Fruit fly (Drosophila melanogaster) whole organism, prepupa: ENCODE results near the gene CG32299.
A peak's percentile ranks its signal among the peaks of the same experiment; 100 is the strongest.

ENCODE experiments used
- CG10631 ChIP-seq: fragments of 200-800 bp; sonication (Bioruptor generic); optimal IDR thresholded peaks from 2 replicates; lab custom pipeline; 2016; ENCODE audit warnings: missing biosample characterization, missing genetic modification characterization
- CG11294 ChIP-seq: fragments of 200-800 bp; sonication (Bioruptor generic); IDR thresholded peaks from 2 replicates; pipeline ENCODE4 v1.3.6; 2022; ENCODE audit warnings: missing biosample characterization, missing genetic modification characterization
- CG11762 ChIP-seq: fragments of 200-800 bp; sonication (Bioruptor generic); optimal IDR thresholded peaks from 3 replicates; lab custom pipeline; 2016; ENCODE audit warnings: missing biosample characterization, missing genetic modification characterization; ENCODE audit not compliant: insufficient read depth
- CG15336 ChIP-seq: fragments of 200-800 bp; sonication (Bioruptor generic); IDR thresholded peaks from 2 replicates; pipeline ENCODE4 v1.3.6; 2022; ENCODE audit warnings: missing biosample characterization, missing genetic modification characterization
- CG1621 ChIP-seq: fragments of 200-800 bp; sonication (Bioruptor generic); optimal IDR thresholded peaks from 3 replicates; lab custom pipeline; 2018; ENCODE audit warnings: missing biosample characterization, mild to moderate bottlenecking, missing genetic modification characterization
- CG16779 ChIP-seq: fragments of 200-800 bp; sonication (Bioruptor generic); optimal IDR thresholded peaks from 3 replicates; lab custom pipeline; 2017; ENCODE audit warnings: missing biosample characterization, mild to moderate bottlenecking, missing genetic modification characterization
- CG3032 ChIP-seq: fragments of 200-800 bp; optimal IDR thresholded peaks from 2 replicates; lab custom pipeline; 2019; ENCODE audit warnings: missing biosample characterization, mild to moderate bottlenecking, missing genetic modification characterization, moderate library complexity
- CG31627 ChIP-seq: fragments of 200-800 bp; sonication (Bioruptor generic); optimal IDR thresholded peaks from 3 replicates; lab custom pipeline; 2016; ENCODE audit warnings: missing biosample characterization, missing genetic modification characterization
- CG32006 ChIP-seq: fragments of 200-800 bp; sonication (Bioruptor generic); optimal IDR thresholded peaks from 3 replicates; lab custom pipeline; 2017; ENCODE audit warnings: missing biosample characterization, mild to moderate bottlenecking, missing genetic modification characterization
- CG3919 ChIP-seq: fragments of 200-800 bp; sonication (Bioruptor generic); optimal IDR thresholded peaks from 3 replicates; lab custom pipeline; 2016; ENCODE audit warnings: missing biosample characterization, missing genetic modification characterization
- CG4318 ChIP-seq: fragments of 200-800 bp; sonication (Bioruptor generic); optimal IDR thresholded peaks from 3 replicates; lab custom pipeline; 2017; ENCODE audit warnings: missing biosample characterization, mild to moderate bottlenecking, missing genetic modification characterization
- CG6163 ChIP-seq: fragments of 200-800 bp; sonication (Bioruptor generic); IDR thresholded peaks from 3 replicates; pipeline ENCODE4 v1.3.6; 2022; ENCODE audit warnings: missing biosample characterization, missing genetic modification characterization
- CG6276 ChIP-seq: fragments of 200-800 bp; sonication (Bioruptor generic); optimal IDR thresholded peaks from 2 replicates; lab custom pipeline; 2017; ENCODE audit warnings: missing biosample characterization, mild to moderate bottlenecking, missing genetic modification characterization
- CG6792 ChIP-seq: fragments of 200-800 bp; sonication (Bioruptor generic); optimal IDR thresholded peaks from 3 replicates; lab custom pipeline; 2016; ENCODE audit warnings: missing biosample characterization, missing genetic modification characterization
- CG7368 ChIP-seq: fragments of 200-800 bp; sonication (Bioruptor generic); optimal IDR thresholded peaks from 3 replicates; lab custom pipeline; 2016; ENCODE audit warnings: missing biosample characterization, missing genetic modification characterization
- CG8319 ChIP-seq: fragments of 200-800 bp; sonication (Bioruptor generic); optimal IDR thresholded peaks from 3 replicates; lab custom pipeline; 2016; ENCODE audit warnings: missing biosample characterization, missing genetic modification characterization
- CG8632 ChIP-seq: fragments of 200-800 bp; sonication (Bioruptor generic); optimal IDR thresholded peaks from 3 replicates; lab custom pipeline; 2016; ENCODE audit warnings: missing biosample characterization, missing genetic modification characterization
- Eip78C ChIP-seq: fragments of 200-800 bp; sonication (Bioruptor generic); peaks from one replicate; lab custom pipeline; 2016; ENCODE audit warnings: missing biosample characterization, missing genetic modification characterization
- Ets21C ChIP-seq: fragments of 200-800 bp; sonication (Bioruptor generic); optimal IDR thresholded peaks from 3 replicates; lab custom pipeline; 2016; ENCODE audit warnings: missing biosample characterization, missing genetic modification characterization
- Ets96B ChIP-seq: fragments of 200-800 bp; optimal IDR thresholded peaks from 2 replicates; lab custom pipeline; 2019; ENCODE audit warnings: missing biosample characterization, mild to moderate bottlenecking, missing genetic modification characterization, moderate library complexity
- Gug ChIP-seq: fragments of 200-800 bp; sonication (Bioruptor generic); IDR thresholded peaks from 2 replicates; pipeline ENCODE4 v1.3.6; 2022; ENCODE audit warnings: missing biosample characterization, missing genetic modification characterization
- Hr38 ChIP-seq: sonication (Bioruptor generic); optimal IDR thresholded peaks from 2 replicates; lab custom pipeline; 2016; ENCODE audit warnings: missing biosample characterization, missing genetic modification characterization
- Hr39 ChIP-seq: fragments of 200-800 bp; sonication (Bioruptor generic); optimal IDR thresholded peaks from 2 replicates; lab custom pipeline; 2016; ENCODE audit warnings: missing biosample characterization, missing genetic modification characterization
- Hr4 ChIP-seq: fragments of 200-800 bp; sonication (Bioruptor generic); optimal IDR thresholded peaks from 3 replicates; lab custom pipeline; 2016; ENCODE audit warnings: missing biosample characterization, missing genetic modification characterization
- Lpt ChIP-seq: fragments of 200-800 bp; sonication (Bioruptor generic); optimal IDR thresholded peaks from 3 replicates; lab custom pipeline; 2016; ENCODE audit warnings: missing biosample characterization, missing genetic modification characterization
- OdsH ChIP-seq: fragments of 200-800 bp; sonication (Bioruptor generic); optimal IDR thresholded peaks from 3 replicates; lab custom pipeline; 2016; ENCODE audit warnings: missing biosample characterization, missing genetic modification characterization
- Smox ChIP-seq: fragments of 200-800 bp; sonication (Bioruptor generic); optimal IDR thresholded peaks from 3 replicates; lab custom pipeline; 2016; ENCODE audit warnings: missing biosample characterization, missing genetic modification characterization
- Sox14 ChIP-seq: fragments of 200-800 bp; sonication (Bioruptor generic); optimal IDR thresholded peaks from 3 replicates; lab custom pipeline; 2016; ENCODE audit warnings: missing biosample characterization, missing genetic modification characterization
- achi ChIP-seq: fragments of 200-800 bp; sonication (Bioruptor generic); optimal IDR thresholded peaks from 3 replicates; lab custom pipeline; 2016; ENCODE audit warnings: missing biosample characterization, missing genetic modification characterization
- acj6 ChIP-seq: fragments of 200-800 bp; sonication (Bioruptor generic); optimal IDR thresholded peaks from 3 replicates; lab custom pipeline; 2016; ENCODE audit warnings: missing biosample characterization, missing genetic modification characterization
- cyc ChIP-seq: fragments of 200-800 bp; sonication (Bioruptor generic); optimal IDR thresholded peaks from 3 replicates; lab custom pipeline; 2016; ENCODE audit warnings: missing biosample characterization, missing genetic modification characterization
- dac ChIP-seq: fragments of 200-800 bp; sonication (Bioruptor generic); optimal IDR thresholded peaks from 2 replicates; lab custom pipeline; 2017; ENCODE audit warnings: missing biosample characterization, mild to moderate bottlenecking, missing genetic modification characterization
- dsx ChIP-seq: fragments of 200-800 bp; optimal IDR thresholded peaks from 3 replicates; lab custom pipeline; 2019; ENCODE audit warnings: missing biosample characterization, mild to moderate bottlenecking, missing genetic modification characterization, moderate library complexity; ENCODE audit not compliant: poor library complexity, severe bottlenecking
- esn ChIP-seq: fragments of 200-800 bp; sonication (Bioruptor generic); optimal IDR thresholded peaks from 2 replicates; lab custom pipeline; 2016; ENCODE audit warnings: missing biosample characterization, mild to moderate bottlenecking, missing genetic modification characterization, moderate library complexity
- fd59A ChIP-seq: fragments of 200-800 bp; sonication (Bioruptor generic); optimal IDR thresholded peaks from 2 replicates; lab custom pipeline; 2017; ENCODE audit warnings: missing biosample characterization, mild to moderate bottlenecking, missing genetic modification characterization, missing genetic modification reagents
- fkh ChIP-seq: fragments of 200-800 bp; sonication (Bioruptor generic); optimal IDR thresholded peaks from 3 replicates; lab custom pipeline; 2017; ENCODE audit warnings: missing biosample characterization, mild to moderate bottlenecking, missing genetic modification characterization, moderate library complexity
- lz ChIP-seq: fragments of 200-800 bp; sonication (Bioruptor generic); optimal IDR thresholded peaks from 3 replicates; lab custom pipeline; 2016; ENCODE audit warnings: missing biosample characterization, missing genetic modification characterization
- pdm3 ChIP-seq: fragments of 200-800 bp; sonication (Bioruptor generic); optimal IDR thresholded peaks from 3 replicates; lab custom pipeline; 2016; ENCODE audit warnings: missing biosample characterization, missing genetic modification characterization
- salr ChIP-seq, 2 experiments: fragments of 200-800 bp; sonication (Bioruptor generic); optimal IDR thresholded peaks; 3 replicates each; lab custom pipeline; 2016 to 2018; ENCODE audit warnings: missing biosample characterization in 2 of 2, missing genetic modification characterization in 2 of 2, mild to moderate bottlenecking in 1 of 2
- spab ChIP-seq: fragments of 200-800 bp; sonication (Bioruptor generic); optimal IDR thresholded peaks from 2 replicates; lab custom pipeline; 2017; ENCODE audit warnings: missing biosample characterization, mild to moderate bottlenecking, missing genetic modification characterization, missing genetic modification reagents
- svp ChIP-seq: fragments of 200-800 bp; sonication (Bioruptor generic); peaks from one replicate; lab custom pipeline; 2016; ENCODE audit warnings: missing biosample characterization, missing genetic modification characterization

CG32299 gene

dm6 chr3L:2373421-2374043 is 17.3 kb downstream of the CG32299 start, which contains the start of the genes mRpL23 and CG9004 (continued):
- TF ChIP-seq svp (GFP tag; lab: Kevin White, UChicago) (peak; percentile 100), CG8319 (peak; percentile 99), CG11762 (GFP tag; lab: Kevin White, UChicago) (peak; percentile 99), CG4318 (GFP tag; lab: Kevin White, UChicago) (peak; percentile 99), CG16779 (tag; lab: Kevin White, UChicago) (peak; percentile 97), CG1621 (peak; percentile 98), Gug (peak; percentile 100), Hr38 (GFP tag; lab: Kevin White, UChicago) (peak; percentile 93), Ets96B (tag; lab: Kevin White, UChicago) (peak; percentile 99), esn (GFP tag; lab: Kevin White, UChicago) (peak; percentile 100), CG7368 (GFP tag; lab: Kevin White, UChicago) (peak; percentile 98), fkh (GFP tag; lab: Kevin White, UChicago) (peak; percentile 86), CG15336 (GFP tag; lab: Robert Waterston, UW) (peak; percentile 99), Ets21C (GFP tag; lab: Kevin White, UChicago) (peak; percentile 99), Smox (GFP tag; lab: Kevin White, UChicago) (peak; percentile 99), dac (peak; percentile 99), spab (GFP tag; lab: Kevin White, UChicago) (peak; percentile 96), CG6276 (GFP tag; lab: Kevin White, UChicago) (peak; percentile 97), pdm3 (GFP tag; lab: Kevin White, UChicago) (peak; percentile 100), CG11294 (peak; percentile 99), Hr39 (peak; percentile 99), acj6 (GFP tag; lab: Kevin White, UChicago) (peak; percentile 100), Eip78C (GFP tag; lab: Kevin White, UChicago) (peak; percentile 100)

DNA sequence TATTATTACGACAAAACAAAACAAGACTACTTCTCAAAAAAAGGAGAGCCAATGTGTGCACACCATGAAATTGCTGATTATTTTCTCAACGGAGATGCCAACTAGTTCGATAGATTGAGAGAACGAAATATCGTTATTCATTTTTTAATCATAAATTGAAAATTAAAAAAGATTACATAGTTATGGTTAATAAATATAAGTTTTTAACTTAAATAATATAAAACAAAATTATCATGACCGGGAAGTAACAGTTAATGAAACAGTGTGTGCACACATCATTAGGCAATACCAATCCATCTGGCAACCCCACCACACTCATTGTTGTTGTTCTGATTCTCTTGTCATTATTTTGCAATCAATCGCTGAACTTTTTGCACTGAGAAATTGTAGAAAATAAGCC is 18.9 kb downstream of the CG32299 start, which contains the start of the genes CG1317 and CG8993:
Gene CG1317 (minus strand): TSS at position 58 of the 400 bp plus-strand sequence.
Gene CG8993 (plus strand): TSS at position 318 of the 400 bp plus-strand sequence.
- TF ChIP-seq pdm3 (GFP tag; lab: Kevin White, UChicago) (peak; percentile 5), OdsH (GFP tag; lab: Kevin White, UChicago) (peak; percentile 48), lz (GFP tag; lab: Kevin White, UChicago) (peak; percentile 22), CG3032 (tag; lab: Kevin White, UChicago) (peak; percentile 44), Eip78C (GFP tag; lab: Kevin White, UChicago) (peak; percentile 20), Lpt (GFP tag; lab: Kevin White, UChicago) (no peak), CG10631 (GFP tag; lab: Kevin White, UChicago) (peak; percentile 43), dsx (GFP tag; lab: Kevin White, UChicago) (peak; percentile 31), CG3919 (GFP tag; lab: Kevin White, UChicago) (peak; percentile 11), CG7368 (GFP tag; lab: Kevin White, UChicago) (peak; percentile 8), Sox14 (peak; percentile 32), achi (GFP tag; lab: Kevin White, UChicago) (peak; percentile 67), Ets21C (GFP tag; lab: Kevin White, UChicago) (no peak), cyc (peak; percentile 24), fd59A (no peak), CG8632 (GFP tag; lab: Kevin White, UChicago) (no peak), acj6 (GFP tag; lab: Kevin White, UChicago) (peak; percentile 26), salr (GFP tag; optimal IDR thresholded peaks at IDR 0.05; lab: Kevin White, UChicago) (no peak), svp (GFP tag; lab: Kevin White, UChicago) (peak; percentile 42), CG32006 (peak; percentile 17)

dm6 chr3L:2360257-2360656 is 30.5 kb downstream of the CG32299 start, which contains the start of gene CG13801:
Gene CG13801 (plus strand): TSS chr3L:2360557.
- TF ChIP-seq svp (GFP tag; lab: Kevin White, UChicago) (no peak), OdsH (GFP tag; lab: Kevin White, UChicago) (no peak), CG31627 (no peak), fd59A (no peak), CG3919 (GFP tag; lab: Kevin White, UChicago) (no peak), CG6163 (no peak), CG32006 (no peak), CG7368 (GFP tag; lab: Kevin White, UChicago) (no peak), CG6792 (GFP tag; lab: Kevin White, UChicago) (no peak), Hr4 (no peak), dsx (GFP tag; lab: Kevin White, UChicago) (no peak)
